Fruit fly (Drosophila melanogaster): Measurements from ENCODE around the gene Vti1a.

DNA sequence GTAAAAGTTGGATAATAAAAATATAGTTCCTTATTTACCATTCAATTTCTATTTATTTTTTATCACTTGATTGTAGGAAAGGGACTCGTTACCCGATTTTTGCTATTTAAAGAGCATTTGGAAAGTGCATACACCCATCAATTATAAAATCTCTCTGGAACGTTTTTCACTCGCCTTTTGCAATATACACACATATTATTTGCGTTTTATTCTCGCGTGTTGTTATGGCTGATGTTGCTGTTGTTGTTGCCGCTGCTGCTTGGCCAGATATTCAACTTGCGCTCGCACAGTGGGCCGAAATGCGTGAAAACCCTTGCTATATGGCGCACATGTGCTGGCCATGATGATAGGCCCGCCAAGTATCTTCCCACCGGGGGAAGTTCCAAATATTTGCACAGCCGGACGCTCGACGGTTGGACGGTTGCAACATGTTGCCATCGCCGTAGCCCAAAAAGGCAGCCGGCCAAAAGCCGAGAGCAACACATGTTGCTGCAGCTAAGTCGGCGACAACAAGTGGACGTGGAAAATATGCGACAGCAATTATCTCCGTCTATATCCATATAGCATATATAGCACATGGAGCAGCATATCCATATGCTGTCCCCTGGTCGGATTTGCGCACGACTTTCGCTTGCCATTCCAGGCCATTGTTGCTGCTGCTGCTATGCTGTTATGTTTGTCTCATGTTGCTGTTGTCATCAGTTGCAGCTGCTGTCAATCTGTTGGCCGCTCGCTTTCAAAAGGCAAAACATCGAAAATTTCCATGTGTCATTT is 46.8 kb upstream of the Vti1a start:
- TF ChIP-seq CG8478 (optimal IDR thresholded peaks at IDR 0.05) = no peak
- TF ChIP-seq psq (optimal IDR thresholded peaks at IDR 0.05) = no peak
- TF ChIP-seq Dll (optimal IDR thresholded peaks at IDR 0.05) = no peak
- peak; percentile 86 for TF ChIP-seq pan (optimal IDR thresholded peaks at IDR 0.05)
